Fruit fly (Drosophila melanogaster) Kc167 (cell line): Measurements from ENCODE around the gene CG2003.

Source experiments
- Myc ChIP-seq: fragments of >200 bp; optimal IDR thresholded peaks from 2 replicates; lab custom pipeline; 2017; ENCODE audit warnings: missing external identifiers
- h ChIP-seq: fragments of >200 bp; optimal IDR thresholded peaks from 3 replicates; lab custom pipeline; 2018; ENCODE audit warnings: missing external identifiers

dm6 chr3R:31969440-31969839 is 8.5 kb upstream of the CG2003 start:
- TF ChIP-seq Myc (lab: Kevin White, UChicago): no peak
- TF ChIP-seq h (lab: Kevin White, UChicago): no peak
